Worm (Caenorhabditis elegans) whole organism, young adult: Measurements from ENCODE around the gene msp-63.
"Not testable (repeated sequence)": the region's sequence is repeated elsewhere in the genome, so short reads cannot be mapped to it uniquely, and the experiment has no call there.

Experiments
- C17E4.6 ChIP-seq: fragments of 200-800 bp; sonication (Bioruptor generic); IDR thresholded peaks from 2 replicates; pipeline ENCODE4 v1.3.6; 2022; ENCODE audit warnings: missing genetic modification reagents, missing genetic modification characterization, missing compliant biosample characterization
- F52B5.7 ChIP-seq: sonication (generic microtip); optimal IDR thresholded peaks from 2 replicates; lab custom pipeline; 2016; ENCODE audit warnings: mild to moderate bottlenecking, missing genetic modification characterization, missing compliant biosample characterization
- F57C9.4 ChIP-seq: sonication (generic microtip); optimal IDR thresholded peaks from 2 replicates; lab custom pipeline; 2017; ENCODE audit warnings: mild to moderate bottlenecking, missing genetic modification characterization, missing compliant biosample characterization
- K11D2.4 ChIP-seq: fragments of 200-800 bp; sonication (Bioruptor generic); IDR thresholded peaks from 2 replicates; pipeline ENCODE4 v1.3.6; 2022; ENCODE audit warnings: missing genetic modification reagents, missing genetic modification characterization, missing compliant biosample characterization
- T26A5.8 ChIP-seq: sonication (generic microtip); optimal IDR thresholded peaks from 2 replicates; lab custom pipeline; 2016; ENCODE audit warnings: missing genetic modification characterization, missing compliant biosample characterization
- Y56A3A.18 ChIP-seq: fragments of 200-800 bp; sonication (Bioruptor generic); IDR thresholded peaks from 2 replicates; pipeline ENCODE4 v1.3.6; 2022; ENCODE audit warnings: missing genetic modification reagents, missing genetic modification characterization, missing compliant biosample characterization
- Y67H2A.10 ChIP-seq: fragments of 200-800 bp; sonication (Bioruptor generic); conservative IDR thresholded peaks from 2 replicates; pipeline ENCODE4 v1.3.6; 2022; ENCODE audit warnings: missing genetic modification reagents, missing genetic modification characterization, missing compliant biosample characterization
- Y79H2A.3 ChIP-seq: fragments of 200-800 bp; sonication (Bioruptor generic); conservative IDR thresholded peaks from 2 replicates; pipeline ENCODE4 v1.3.6; 2022; ENCODE audit warnings: missing genetic modification reagents, missing genetic modification characterization, missing compliant biosample characterization
- akir-1 ChIP-seq: fragments of 200-800 bp; sonication (Bioruptor generic); optimal IDR thresholded peaks from 2 replicates; lab custom pipeline; 2018; ENCODE audit warnings: mild to moderate bottlenecking, missing genetic modification characterization, moderate library complexity, missing compliant biosample characterization
- aptf-2 ChIP-seq: fragments of 200-800 bp; sonication (Bioruptor generic); conservative IDR thresholded peaks from 2 replicates; pipeline ENCODE4 v1.3.6; 2022; ENCODE audit warnings: missing genetic modification reagents, missing genetic modification characterization, missing compliant biosample characterization
- athp-1 ChIP-seq: sonication (generic microtip); optimal IDR thresholded peaks from 2 replicates; lab custom pipeline; 2017; ENCODE audit warnings: mild to moderate bottlenecking, missing genetic modification characterization, missing compliant biosample characterization
- attf-5 ChIP-seq: fragments of 200-800 bp; sonication (Bioruptor generic); optimal IDR thresholded peaks from 2 replicates; lab custom pipeline; 2018; ENCODE audit warnings: mild to moderate bottlenecking, missing genetic modification characterization, missing compliant biosample characterization
- cebp-1 ChIP-seq, 2 experiments: fragments of 200-800 bp in 1 of 2; sonication (Bioruptor generic) in 1 of 2; sonication (generic microtip) in 1 of 2; IDR thresholded peaks in 1 of 2; optimal IDR thresholded peaks in 1 of 2; 2 replicates each; pipeline versions ENCODE4 v1.3.6 to Lab custom; 2017 to 2022; ENCODE audit warnings: missing compliant biosample characterization in 2 of 2, missing genetic modification characterization in 2 of 2, mild to moderate bottlenecking in 1 of 2, missing genetic modification reagents in 1 of 2, moderate library complexity in 1 of 2
- cebp-2 ChIP-seq: fragments of 200-800 bp; sonication (Bioruptor generic); IDR thresholded peaks from 2 replicates; pipeline ENCODE4 v1.3.6; 2022; ENCODE audit warnings: missing genetic modification characterization, missing compliant biosample characterization
- ceh-27 ChIP-seq: fragments of 200-800 bp; sonication (Bioruptor generic); optimal IDR thresholded peaks from 2 replicates; lab custom pipeline; 2018; ENCODE audit warnings: mild to moderate bottlenecking, missing genetic modification characterization, moderate library complexity, missing compliant biosample characterization
- ceh-40 ChIP-seq: fragments of 200-800 bp; sonication (Bioruptor generic); IDR thresholded peaks from 2 replicates; pipeline ENCODE4 v1.3.6; 2022; ENCODE audit warnings: missing genetic modification characterization, missing compliant biosample characterization
- ceh-79 ChIP-seq: sonication (generic microtip); optimal IDR thresholded peaks from 2 replicates; lab custom pipeline; 2017; ENCODE audit warnings: mild to moderate bottlenecking, missing genetic modification characterization, missing compliant biosample characterization
- dox-1 ChIP-seq: fragments of 200-800 bp; sonication (Bioruptor generic); IDR thresholded peaks from 2 replicates; pipeline ENCODE4 v1.3.6; 2022; ENCODE audit warnings: missing genetic modification reagents, missing genetic modification characterization, missing compliant biosample characterization
- dpff-1 ChIP-seq: sonication (generic microtip); optimal IDR thresholded peaks from 2 replicates; lab custom pipeline; 2017; ENCODE audit warnings: mild to moderate bottlenecking, missing genetic modification characterization, missing compliant biosample characterization
- efl-1 ChIP-seq: fragments of 150-350 bp; optimal IDR thresholded peaks from 2 replicates; lab custom pipeline; 2014; ENCODE audit warnings: missing biosample characterization, missing genetic modification reagents, missing genetic modification characterization
- ekl-4 ChIP-seq: fragments of 200-800 bp; sonication (Bioruptor generic); IDR thresholded peaks from 2 replicates; pipeline ENCODE4 v1.3.6; 2022; ENCODE audit warnings: missing genetic modification reagents, missing genetic modification characterization, missing compliant biosample characterization
- gei-17 ChIP-seq: fragments of 200-800 bp; sonication (Bioruptor generic); optimal IDR thresholded peaks from 2 replicates; lab custom pipeline; 2018; ENCODE audit warnings: mild to moderate bottlenecking, missing genetic modification characterization, missing compliant biosample characterization
- him-1 ChIP-seq: sonication (generic microtip); optimal IDR thresholded peaks from 2 replicates; lab custom pipeline; 2016; ENCODE audit warnings: missing genotype, missing genetic modification reagents, missing genetic modification characterization, missing compliant biosample characterization
- hlh-26 ChIP-seq: fragments of 200-800 bp; sonication (Bioruptor generic); conservative IDR thresholded peaks from 2 replicates; pipeline ENCODE4 v1.3.6; 2022; ENCODE audit warnings: missing genetic modification reagents, missing genetic modification characterization, missing compliant biosample characterization
- hmg-1.2 ChIP-seq: fragments of 200-800 bp; sonication (Bioruptor generic); IDR thresholded peaks from 2 replicates; pipeline ENCODE4 v1.3.6; 2022; ENCODE audit warnings: missing genetic modification reagents, missing genetic modification characterization, missing compliant biosample characterization
- hrde-1 ChIP-seq: sonication (generic microtip); optimal IDR thresholded peaks from 2 replicates; lab custom pipeline; 2016; ENCODE audit warnings: missing genetic modification characterization, mild to moderate bottlenecking, missing compliant biosample characterization, moderate library complexity, missing genotype, missing genetic modification reagents, borderline replicate concordance
- hsf-1 ChIP-seq: fragments of 200-800 bp; sonication (Bioruptor generic); IDR thresholded peaks from 2 replicates; pipeline ENCODE4 v1.3.6; 2022; ENCODE audit warnings: missing genetic modification reagents, missing genetic modification characterization, missing compliant biosample characterization
- lir-1 ChIP-seq: fragments of 200-800 bp; sonication (Bioruptor generic); conservative IDR thresholded peaks from 2 replicates; pipeline ENCODE4 v1.3.6; 2022; ENCODE audit warnings: missing genetic modification reagents, missing genetic modification characterization, missing compliant biosample characterization
- mel-28 ChIP-seq: sonication (generic microtip); optimal IDR thresholded peaks from 2 replicates; lab custom pipeline; 2016; ENCODE audit warnings: borderline replicate concordance, mild to moderate bottlenecking, missing genetic modification characterization, missing compliant biosample characterization
- mxl-1 ChIP-seq: sonication (generic microtip); optimal IDR thresholded peaks from 2 replicates; lab custom pipeline; 2016; ENCODE audit warnings: missing genetic modification characterization, missing compliant biosample characterization
- nfyb-1 ChIP-seq: fragments of 200-800 bp; sonication (Bioruptor generic); IDR thresholded peaks from 2 replicates; pipeline ENCODE4 v1.3.6; 2022; ENCODE audit warnings: missing genetic modification reagents, missing genetic modification characterization, missing compliant biosample characterization
- nhr-27 ChIP-seq: fragments of 200-800 bp; sonication (Bioruptor generic); optimal IDR thresholded peaks from 2 replicates; lab custom pipeline; 2018; ENCODE audit warnings: mild to moderate bottlenecking, missing genetic modification characterization, moderate library complexity, missing compliant biosample characterization
- nhr-80 ChIP-seq: sonication (generic microtip); optimal IDR thresholded peaks from 2 replicates; lab custom pipeline; 2016; ENCODE audit warnings: missing genetic modification characterization, missing compliant biosample characterization
- nhr-90 ChIP-seq: sonication (generic microtip); optimal IDR thresholded peaks from 2 replicates; lab custom pipeline; 2016; ENCODE audit warnings: missing genotype, mild to moderate bottlenecking, missing genetic modification characterization, missing compliant biosample characterization
- pbrm-1 ChIP-seq: fragments of 200-800 bp; sonication (Bioruptor generic); IDR thresholded peaks from 2 replicates; pipeline ENCODE4 v1.3.6; 2022; ENCODE audit warnings: missing genetic modification reagents, missing genetic modification characterization, missing compliant biosample characterization
- rpc-1 ChIP-seq, 2 experiments: fragments of 150-350 bp in 1 of 2; sonication (generic microtip) in 1 of 2; optimal IDR thresholded peaks; 2 replicates each; lab custom pipeline; 2014 to 2018; ENCODE audit warnings: missing biosample characterization in 1 of 2, missing genetic modification characterization in 1 of 2, missing genetic modification reagents in 1 of 2, missing genotype in 1 of 2
- somi-1 ChIP-seq: fragments of 200-800 bp; sonication (Bioruptor generic); optimal IDR thresholded peaks from 2 replicates; lab custom pipeline; 2018; ENCODE audit warnings: mild to moderate bottlenecking, missing genetic modification characterization, missing compliant biosample characterization
- tbp1 ChIP-seq: fragments of 200-800 bp; sonication (Bioruptor generic); optimal IDR thresholded peaks from 2 replicates; lab custom pipeline; 2018; ENCODE audit warnings: mild to moderate bottlenecking, missing genetic modification characterization, missing compliant biosample characterization
- ztf-22 ChIP-seq: fragments of 200-800 bp; sonication (Bioruptor generic); optimal IDR thresholded peaks from 2 replicates; lab custom pipeline; 2018; ENCODE audit warnings: mild to moderate bottlenecking, missing genetic modification characterization, moderate library complexity, missing compliant biosample characterization
- ztf-3 ChIP-seq: fragments of 200-800 bp; sonication (Bioruptor generic); optimal IDR thresholded peaks from 2 replicates; lab custom pipeline; 2018; ENCODE audit warnings: mild to moderate bottlenecking, missing genetic modification characterization, missing compliant biosample characterization

The msp-63 gene

DNA sequence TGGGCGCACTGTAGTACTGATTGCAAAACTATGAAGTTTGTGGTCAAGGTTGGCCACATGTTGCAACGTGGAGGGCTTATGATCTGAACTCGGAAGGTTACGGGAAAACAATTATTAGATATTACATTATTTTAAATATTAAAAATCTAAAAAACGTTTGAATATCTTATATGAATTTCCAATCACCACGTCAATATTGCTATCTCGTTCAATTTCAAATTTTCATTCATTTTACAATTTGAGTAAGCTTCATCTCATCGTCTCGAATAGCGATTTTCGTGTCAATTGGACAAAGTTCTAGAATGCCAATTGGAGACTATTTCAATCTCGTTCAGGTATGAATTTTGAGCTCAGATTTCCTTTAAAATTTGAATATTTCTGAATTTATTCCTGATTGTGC, 19.1 kb upstream of the msp-63 start, which contains the start of gene ZK1248.20:
Gene ZK1248.20, plus strand, starts transcription at position 301 of the 400 bp plus-strand sequence.
- TF ChIP-seq C17E4.6 (GFP tag; lab: Robert Waterston, UW) (no peak), hsf-1 (no peak), mel-28 (tag; lab: Kevin White, UChicago) (no peak), him-1 (no peak), ceh-79 (tag; lab: Kevin White, UChicago) (no peak), hlh-26 (GFP tag; lab: Robert Waterston, UW) (no peak), tbp1 (GFP tag; lab: Kevin White, UChicago) (no peak), Y67H2A.10 (GFP tag; lab: Robert Waterston, UW) (no peak), athp-1 (tag; lab: Kevin White, UChicago) (no peak), ekl-4 (GFP tag; lab: Robert Waterston, UW) (no peak), gei-17 (no peak)

DNA sequence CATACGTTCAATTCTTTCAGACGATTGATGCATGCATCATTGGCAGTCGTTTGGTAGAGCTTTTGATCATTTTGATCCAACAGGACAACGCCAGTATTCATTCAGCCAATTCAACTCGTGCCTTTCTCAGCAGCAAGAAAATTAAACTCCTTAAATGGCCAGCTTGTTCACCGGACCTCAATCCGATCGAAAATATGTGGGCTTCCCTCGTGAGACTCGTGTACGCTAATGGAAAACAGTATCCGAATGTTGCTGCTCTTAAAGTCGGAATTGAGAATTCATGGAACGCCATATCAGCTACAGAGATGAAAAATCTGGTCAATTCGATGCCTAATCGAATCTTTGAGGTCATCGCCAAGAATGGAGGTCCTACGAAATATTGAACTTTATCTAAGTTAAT, 18.1 kb upstream of the msp-63 start, which contains the start of gene wago-5:
Gene wago-5, minus strand, starts transcription at position 101 of the 400 bp plus-strand sequence.
- TF ChIP-seq K11D2.4; F57C9.4 (tag; lab: Kevin White, UChicago); cebp-2: not testable (repeated sequence)

DNA sequence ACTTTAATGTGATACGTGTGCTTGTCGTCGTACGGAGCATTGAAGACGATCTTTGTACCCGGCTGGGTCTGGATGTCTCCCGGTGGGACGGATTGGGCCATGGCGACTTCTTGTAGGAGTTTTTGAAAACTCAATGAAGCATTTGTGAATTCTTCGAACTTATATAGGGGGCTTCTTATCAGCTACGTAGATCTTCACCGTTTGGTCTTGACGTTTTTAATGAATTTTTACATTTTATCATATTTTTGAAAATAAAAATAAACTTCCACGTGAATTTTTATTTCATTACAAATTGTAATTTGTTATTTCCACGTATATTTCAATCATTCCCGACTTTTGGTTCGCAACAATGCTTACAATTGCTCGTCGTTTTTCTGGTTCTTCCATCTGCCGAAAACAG, 13.0 kb upstream of the msp-63 start, which contains the start of the genes msp-64 and ZK1248.5:
Gene msp-64, minus strand, starts transcription at position 101 of the 400 bp plus-strand sequence.
Gene ZK1248.5, plus strand, starts transcription at position 285 of the 400 bp plus-strand sequence.
- no peak for TF ChIP-seq nhr-27 (tag; lab: Kevin White, UChicago)
- no peak for TF ChIP-seq F52B5.7 (tag; lab: Kevin White, UChicago)
- TF ChIP-seq hrde-1, result no peak
- TF ChIP-seq dpff-1 (tag; lab: Kevin White, UChicago), result no peak
- TF ChIP-seq ceh-40 (GFP tag; lab: Robert Waterston, UW), result no peak
- TF ChIP-seq Y79H2A.3 (GFP tag; lab: Robert Waterston, UW), result no peak

DNA sequence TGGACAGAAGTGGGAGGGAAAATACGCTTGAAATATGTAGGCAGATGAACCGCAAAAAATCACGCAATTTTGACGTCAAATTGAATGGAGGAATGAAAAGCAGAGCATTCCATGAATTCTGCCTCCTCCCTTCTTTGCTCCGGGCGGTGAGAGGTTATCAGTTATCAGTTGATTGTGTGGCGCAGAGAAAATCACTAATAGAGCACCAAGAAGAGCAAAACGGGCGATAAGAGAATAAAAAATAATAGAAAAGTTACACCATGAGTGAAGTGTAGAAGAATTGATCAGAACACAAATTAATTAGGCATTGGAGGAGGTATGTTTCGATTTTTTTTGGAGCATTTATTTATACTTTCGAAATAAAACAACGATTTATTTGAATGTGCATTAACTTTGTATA, 9.3 kb upstream of the msp-63 start:
- TF ChIP-seq ztf-3 (GFP tag; lab: Kevin White, UChicago) (no peak), nfyb-1 (0 out of 2 replicates have a peak, but pooled peaks have one; percentile 13), dox-1 (GFP tag; lab: Robert Waterston, UW) (peak; percentile 33; the same call in 1 of the 2 replicates), nhr-80 (tag; lab: Kevin White, UChicago) (peak; percentile 92)
- TF ChIP-seq, all 124 proteins: peak for 3

DNA sequence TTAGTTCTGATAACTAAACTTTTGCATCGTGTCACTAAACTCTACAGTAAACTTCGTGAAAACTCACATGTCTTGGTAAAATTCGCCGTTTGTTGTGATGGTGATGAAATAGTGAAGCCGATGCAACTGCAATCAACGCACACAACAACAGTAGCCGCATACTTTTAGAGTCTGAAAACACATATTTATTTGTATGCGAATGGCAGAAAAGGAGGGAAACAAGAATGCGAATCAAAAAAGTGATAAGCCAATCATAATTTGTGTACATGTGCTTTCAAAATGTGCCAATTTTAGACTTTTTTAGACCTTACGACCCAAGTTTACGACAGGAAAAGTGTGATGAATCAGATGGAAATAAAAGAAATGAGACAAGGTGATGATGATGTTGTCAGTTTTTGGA, 8.1 kb upstream of the msp-63 start, which contains the start of gene K05F1.10:
Gene K05F1.10, minus strand, starts transcription at position 171 of the 400 bp plus-strand sequence.
- TF ChIP-seq nhr-80 (tag; lab: Kevin White, UChicago) (peak; percentile 34), cebp-1 (GFP tag; IDR thresholded peaks at IDR 0.05; lab: Robert Waterston, UW) (no peak), cebp-1 (tag; optimal IDR thresholded peaks at IDR 0.05; lab: Kevin White, UChicago) (peak; percentile 42), attf-5 (no peak)

DNA sequence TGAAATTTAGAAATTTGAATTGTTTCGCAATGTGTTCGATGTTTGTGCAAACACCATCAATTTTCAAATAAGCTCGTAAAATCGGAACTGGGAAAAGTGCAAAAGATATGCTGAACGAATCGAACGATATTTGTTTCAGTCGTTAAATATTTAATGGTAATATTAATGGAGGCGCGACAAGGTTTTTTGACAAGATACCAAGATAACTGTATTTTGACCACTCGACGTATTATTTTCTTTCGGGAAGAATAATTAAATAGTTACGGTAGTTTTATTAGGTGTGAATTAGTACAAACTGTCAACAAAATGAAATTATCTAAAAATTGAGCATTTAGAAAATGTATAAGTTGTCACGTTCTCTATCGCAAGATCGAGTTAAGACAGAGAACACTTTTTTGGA, 7.0 kb upstream of the msp-63 start:
- no peak for TF ChIP-seq ceh-27 (GFP tag; lab: Kevin White, UChicago)
- no peak for TF ChIP-seq rpc-1 (optimal IDR thresholded peaks at IDR 0.05; lab: Kevin White, UChicago)
- no peak for TF ChIP-seq rpc-1 (tag; optimal IDR thresholded peaks at IDR 0.05; lab: Kevin White, UChicago)
- TF ChIP-seq pbrm-1 (GFP tag; lab: Robert Waterston, UW), result no peak
- TF ChIP-seq efl-1 (GFP tag; lab: Kevin White, UChicago), result no peak
- no peak for TF ChIP-seq somi-1 (GFP tag; lab: Kevin White, UChicago)
- no peak for TF ChIP-seq aptf-2
- no peak for TF ChIP-seq lir-1 (GFP tag; lab: Robert Waterston, UW)
- no peak for TF ChIP-seq Y79H2A.3 (GFP tag; lab: Robert Waterston, UW)
- no peak for TF ChIP-seq dox-1 (GFP tag; lab: Robert Waterston, UW)
- TF ChIP-seq akir-1 (GFP tag; lab: Kevin White, UChicago), result no peak
- no peak for TF ChIP-seq ztf-22 (GFP tag; lab: Kevin White, UChicago)
- TF ChIP-seq hmg-1.2 (GFP tag; lab: Robert Waterston, UW), result no peak
- no peak for TF ChIP-seq T26A5.8 (tag; lab: Kevin White, UChicago)
- no peak for TF ChIP-seq mel-28 (tag; lab: Kevin White, UChicago)
- no peak for TF ChIP-seq mxl-1 (tag; lab: Kevin White, UChicago)
- TF ChIP-seq Y56A3A.18 (GFP tag; lab: Robert Waterston, UW), result no peak
- TF ChIP-seq nhr-90 (tag; lab: Kevin White, UChicago), result no peak
